Fruit fly (Drosophila melanogaster) whole organism, pupa: Measurements from ENCODE around the gene chb.

Experiments
- CG12605 ChIP-seq: fragments of 200-800 bp; sonication (Bioruptor generic); IDR thresholded peaks from 2 replicates; pipeline ENCODE4 v1.3.6; 2022; ENCODE audit warnings: missing biosample characterization, missing genetic modification characterization
- CG15710 ChIP-seq: fragments of 200-800 bp; sonication (Bioruptor generic); optimal IDR thresholded peaks from 2 replicates; lab custom pipeline; 2018; ENCODE audit warnings: missing biosample characterization, mild to moderate bottlenecking, missing genetic modification characterization, moderate library complexity
- CG17806 ChIP-seq: fragments of 200-800 bp; sonication (Bioruptor generic); optimal IDR thresholded peaks from 2 replicates; lab custom pipeline; 2018; ENCODE audit warnings: missing biosample characterization, mild to moderate bottlenecking, missing genetic modification characterization, moderate library complexity
- CG32121 ChIP-seq: fragments of 200-800 bp; sonication (Bioruptor generic); IDR thresholded peaks from 2 replicates; pipeline ENCODE4 v1.3.6; 2022; ENCODE audit warnings: missing biosample characterization, missing genetic modification characterization
- CG8159 ChIP-seq: fragments of 200-800 bp; sonication (Bioruptor generic); optimal IDR thresholded peaks from 3 replicates; lab custom pipeline; 2018; ENCODE audit warnings: missing biosample characterization, mild to moderate bottlenecking, missing genetic modification characterization, moderate library complexity
- CG9948 ChIP-seq: fragments of 200-800 bp; sonication (Bioruptor generic); optimal IDR thresholded peaks from 2 replicates; lab custom pipeline; 2018; ENCODE audit warnings: missing biosample characterization, mild to moderate bottlenecking, missing genetic modification characterization, moderate library complexity
- D1 ChIP-seq: fragments of 200-800 bp; sonication (Bioruptor generic); optimal IDR thresholded peaks from 2 replicates; lab custom pipeline; 2018; ENCODE audit warnings: missing biosample characterization, mild to moderate bottlenecking, missing genetic modification characterization, moderate library complexity
- Pif1A ChIP-seq: fragments of 200-800 bp; sonication (Bioruptor generic); optimal IDR thresholded peaks from 3 replicates; lab custom pipeline; 2016; ENCODE audit warnings: missing biosample characterization, missing genetic modification characterization
- Pif1B ChIP-seq: fragments of 200-800 bp; sonication (Bioruptor generic); optimal IDR thresholded peaks from 3 replicates; lab custom pipeline; 2016; ENCODE audit warnings: missing biosample characterization, missing genetic modification characterization
- Snoo ChIP-seq: fragments of 200-800 bp; sonication (Bioruptor generic); optimal IDR thresholded peaks from 3 replicates; lab custom pipeline; 2017; ENCODE audit warnings: missing biosample characterization, mild to moderate bottlenecking, missing genetic modification characterization, inconsistent platforms
- gl ChIP-seq: fragments of 200-800 bp; sonication (Bioruptor generic); optimal IDR thresholded peaks from 2 replicates; lab custom pipeline; 2018; ENCODE audit warnings: missing biosample characterization, mild to moderate bottlenecking, missing genetic modification characterization

- no peak for TF ChIP-seq Pif1B
- no peak for TF ChIP-seq D1 (tag; lab: Kevin White, UChicago)
- no peak for TF ChIP-seq Pif1A (GFP tag; lab: Kevin White, UChicago)
- no peak for TF ChIP-seq CG9948
- no peak for TF ChIP-seq CG17806
- no peak for TF ChIP-seq Snoo (tag; lab: Kevin White, UChicago)
- TF ChIP-seq gl (tag; lab: Kevin White, UChicago): no peak
- no peak for TF ChIP-seq CG15710 (tag; lab: Kevin White, UChicago)
- no peak for TF ChIP-seq CG32121 (GFP tag; lab: Robert Waterston, UW)
- TF ChIP-seq CG8159 (tag; lab: Kevin White, UChicago): no peak
- TF ChIP-seq CG12605 (GFP tag; lab: Robert Waterston, UW): no peak
These were observed 28.7 kb downstream of the chb start for dm6 chr3L:21201246-21201896.
